Worm (Caenorhabditis elegans): ENCODE results near the gene slfl-4.

- TF ChIP-seq nhr-2 (tag; optimal IDR thresholded peaks at IDR 0.05) = no peak
- no peak for TF ChIP-seq pha-4 (tag; optimal IDR thresholded peaks at IDR 0.05)
- no peak for TF ChIP-seq lsy-2 (tag; optimal IDR thresholded peaks at IDR 0.05)
- TF ChIP-seq elt-1 (tag; optimal IDR thresholded peaks at IDR 0.05; ENCODE audit: borderline replicate concordance, insufficient read depth) = no peak
Observed at ce11 chrIV:5294467-5294866, 20.1 kb downstream of the slfl-4 start.
